Worm (Caenorhabditis elegans) whole organism, late embryonic: ENCODE data around the gene C08F8.3.

Experiments
- C08G9.2 ChIP-seq: sonication (generic microtip); optimal IDR thresholded peaks from 2 replicates; lab custom pipeline; 2016; ENCODE audit warnings: mild to moderate bottlenecking, missing genetic modification characterization, moderate library complexity, missing compliant biosample characterization
- K09A11.1 ChIP-seq: sonication (generic microtip); optimal IDR thresholded peaks from 2 replicates; lab custom pipeline; 2017; ENCODE audit warnings: antibody characterized with exemption, mild to moderate bottlenecking, missing genetic modification characterization, missing compliant biosample characterization; ENCODE audit not compliant: insufficient read depth
- T23F11.4 ChIP-seq: fragments of 200-800 bp; sonication (Bioruptor generic); optimal IDR thresholded peaks from 2 replicates; lab custom pipeline; 2018; ENCODE audit warnings: mild to moderate bottlenecking, missing genetic modification characterization, missing compliant biosample characterization
- Y22D7AL.16 ChIP-seq: sonication (generic microtip); optimal IDR thresholded peaks from 2 replicates; lab custom pipeline; 2016; ENCODE audit warnings: missing genetic modification characterization, missing compliant biosample characterization
- ahr-1 ChIP-seq: sonication (generic microtip); optimal IDR thresholded peaks from 2 replicates; lab custom pipeline; 2016; ENCODE audit warnings: missing genetic modification characterization, missing compliant biosample characterization
- ama-1 ChIP-seq: fragments of 150-350 bp; optimal IDR thresholded peaks from 2 replicates; lab custom pipeline; 2014
- ceh-18 ChIP-seq: sonication (generic microtip); optimal IDR thresholded peaks from 2 replicates; lab custom pipeline; 2016; ENCODE audit warnings: missing genetic modification characterization, missing compliant biosample characterization
- ceh-2 ChIP-seq: sonication (generic microtip); optimal IDR thresholded peaks from 2 replicates; lab custom pipeline; 2016; ENCODE audit warnings: missing genotype, missing genetic modification characterization, missing compliant biosample characterization
- ceh-22 ChIP-seq: sonication (generic microtip); optimal IDR thresholded peaks from 2 replicates; lab custom pipeline; 2017; ENCODE audit warnings: missing biosample characterization, missing genetic modification characterization
- ceh-24 ChIP-seq: sonication (generic microtip); optimal IDR thresholded peaks from 2 replicates; lab custom pipeline; 2016; ENCODE audit warnings: mild to moderate bottlenecking, missing genetic modification characterization, missing compliant biosample characterization
- ceh-30 ChIP-seq: fragments of 150-350 bp; optimal IDR thresholded peaks from 2 replicates; lab custom pipeline; 2014; ENCODE audit warnings: missing biosample characterization, missing genetic modification characterization
- ceh-31 ChIP-seq: sonication (generic microtip); optimal IDR thresholded peaks from 2 replicates; lab custom pipeline; 2016; ENCODE audit warnings: missing genetic modification characterization, missing compliant biosample characterization
- ceh-34 ChIP-seq: sonication (generic microtip); optimal IDR thresholded peaks from 2 replicates; lab custom pipeline; 2016; ENCODE audit warnings: mild to moderate bottlenecking, missing genetic modification characterization, missing compliant biosample characterization
- ceh-9 ChIP-seq: sonication (generic microtip); optimal IDR thresholded peaks from 2 replicates; lab custom pipeline; 2016; ENCODE audit warnings: mild to moderate bottlenecking, missing genetic modification characterization, inconsistent platforms, missing compliant biosample characterization
- che-1 ChIP-seq: sonication (generic microtip); optimal IDR thresholded peaks from 2 replicates; lab custom pipeline; 2016; ENCODE audit warnings: mild to moderate bottlenecking, missing genetic modification characterization, missing compliant biosample characterization
- dve-1 ChIP-seq: sonication (generic microtip); optimal IDR thresholded peaks from 2 replicates; lab custom pipeline; 2017; ENCODE audit warnings: antibody characterized with exemption, mild to moderate bottlenecking, missing genetic modification characterization, missing compliant biosample characterization
- elt-2 ChIP-seq: sonication (generic microtip); optimal IDR thresholded peaks from 2 replicates; lab custom pipeline; 2016; ENCODE audit warnings: missing genetic modification reagents, missing genetic modification characterization, missing compliant biosample characterization
- eyg-1 ChIP-seq: sonication (generic microtip); optimal IDR thresholded peaks from 2 replicates; lab custom pipeline; 2016; ENCODE audit warnings: missing genotype, missing genetic modification characterization, missing compliant biosample characterization
- fax-1 ChIP-seq: sonication (generic microtip); optimal IDR thresholded peaks from 2 replicates; lab custom pipeline; 2016; ENCODE audit warnings: missing genotype, missing genetic modification characterization, missing compliant biosample characterization
- fkh-10 ChIP-seq: fragments of 150-350 bp; optimal IDR thresholded peaks from 2 replicates; lab custom pipeline; 2014; ENCODE audit warnings: missing biosample characterization, missing genetic modification reagents, missing genetic modification characterization
- gmeb-2 ChIP-seq: sonication (generic microtip); optimal IDR thresholded peaks from 2 replicates; lab custom pipeline; 2016; ENCODE audit warnings: missing genetic modification characterization, inconsistent platforms, missing compliant biosample characterization
- hlh-13 ChIP-seq: fragments of 200-800 bp; sonication (Bioruptor generic); optimal IDR thresholded peaks from 2 replicates; lab custom pipeline; 2018; ENCODE audit warnings: mild to moderate bottlenecking, missing genetic modification characterization, missing compliant biosample characterization
- hlh-30 ChIP-seq: sonication (generic microtip); optimal IDR thresholded peaks from 2 replicates; lab custom pipeline; 2017; ENCODE audit warnings: antibody characterized with exemption, missing genetic modification characterization, missing compliant biosample characterization; ENCODE audit not compliant: insufficient read depth
- hlh-6 ChIP-seq: sonication (generic microtip); optimal IDR thresholded peaks from 2 replicates; lab custom pipeline; 2016; ENCODE audit warnings: missing genotype, missing genetic modification characterization, missing compliant biosample characterization
- nfya-1 ChIP-seq: sonication (generic microtip); optimal IDR thresholded peaks from 2 replicates; lab custom pipeline; 2017; ENCODE audit warnings: missing genetic modification characterization, mild to moderate bottlenecking, missing compliant biosample characterization, antibody characterized with exemption, moderate library complexity
- nhr-11 ChIP-seq: fragments of 150-350 bp; optimal IDR thresholded peaks from 2 replicates; lab custom pipeline; 2014; ENCODE audit warnings: missing biosample characterization, missing genetic modification characterization
- nhr-232 ChIP-seq: sonication (generic microtip); optimal IDR thresholded peaks from 2 replicates; lab custom pipeline; 2016; ENCODE audit warnings: missing genetic modification characterization, missing compliant biosample characterization
- npax-4 ChIP-seq: sonication (generic microtip); optimal IDR thresholded peaks from 2 replicates; lab custom pipeline; 2016; ENCODE audit warnings: missing genetic modification characterization, missing compliant biosample characterization
- odd-2 ChIP-seq: sonication (generic microtip); optimal IDR thresholded peaks from 2 replicates; lab custom pipeline; 2017; ENCODE audit warnings: antibody characterized with exemption, mild to moderate bottlenecking, missing genetic modification characterization, missing compliant biosample characterization
- pha-2 ChIP-seq: sonication (generic microtip); optimal IDR thresholded peaks from 2 replicates; lab custom pipeline; 2017; ENCODE audit warnings: mild to moderate bottlenecking, missing genetic modification characterization, missing compliant biosample characterization
- pha-4 ChIP-seq: fragments of 150-350 bp; optimal IDR thresholded peaks from 2 replicates; lab custom pipeline; 2018; ENCODE audit warnings: missing biosample characterization, missing genetic modification reagents, missing genetic modification characterization
- pros-1 ChIP-seq: fragments of 150-350 bp; optimal IDR thresholded peaks from 2 replicates; lab custom pipeline; 2014; ENCODE audit warnings: missing biosample characterization, missing genetic modification reagents, missing genetic modification characterization
- sox-2 ChIP-seq: fragments of 200-800 bp; sonication (Bioruptor generic); IDR thresholded peaks from 2 replicates; pipeline ENCODE4 v1.3.6; 2022; ENCODE audit warnings: missing genetic modification reagents, missing genetic modification characterization, missing compliant biosample characterization
- sox-4 ChIP-seq: sonication (generic microtip); optimal IDR thresholded peaks from 2 replicates; lab custom pipeline; 2017; ENCODE audit warnings: mild to moderate bottlenecking, missing genetic modification characterization, inconsistent platforms, missing compliant biosample characterization
- tbx-7 ChIP-seq: sonication (generic microtip); optimal IDR thresholded peaks from 2 replicates; lab custom pipeline; 2016; ENCODE audit warnings: missing genotype, missing genetic modification characterization, missing compliant biosample characterization
- unc-3 ChIP-seq, 2 experiments: fragments of 200-800 bp in 1 of 2; sonication (Bioruptor generic) in 1 of 2; sonication (generic microtip) in 1 of 2; conservative IDR thresholded peaks in 1 of 2; optimal IDR thresholded peaks in 1 of 2; 2 replicates each; pipeline versions ENCODE4 v1.3.6 to Lab custom; 2016 to 2022; ENCODE audit warnings: missing compliant biosample characterization in 2 of 2, missing genetic modification characterization in 2 of 2, missing genetic modification reagents in 1 of 2
- unc-86 ChIP-seq: sonication (generic microtip); optimal IDR thresholded peaks from 2 replicates; lab custom pipeline; 2016; ENCODE audit warnings: missing genetic modification characterization, missing compliant biosample characterization
- zip-5 ChIP-seq: sonication (generic microtip); optimal IDR thresholded peaks from 2 replicates; lab custom pipeline; 2016; ENCODE audit warnings: missing genetic modification characterization, missing compliant biosample characterization
- ztf-16 ChIP-seq: sonication (generic microtip); optimal IDR thresholded peaks from 2 replicates; lab custom pipeline; 2017; ENCODE audit warnings: missing genetic modification characterization, missing compliant biosample characterization

C08F8.3 gene

DNA sequence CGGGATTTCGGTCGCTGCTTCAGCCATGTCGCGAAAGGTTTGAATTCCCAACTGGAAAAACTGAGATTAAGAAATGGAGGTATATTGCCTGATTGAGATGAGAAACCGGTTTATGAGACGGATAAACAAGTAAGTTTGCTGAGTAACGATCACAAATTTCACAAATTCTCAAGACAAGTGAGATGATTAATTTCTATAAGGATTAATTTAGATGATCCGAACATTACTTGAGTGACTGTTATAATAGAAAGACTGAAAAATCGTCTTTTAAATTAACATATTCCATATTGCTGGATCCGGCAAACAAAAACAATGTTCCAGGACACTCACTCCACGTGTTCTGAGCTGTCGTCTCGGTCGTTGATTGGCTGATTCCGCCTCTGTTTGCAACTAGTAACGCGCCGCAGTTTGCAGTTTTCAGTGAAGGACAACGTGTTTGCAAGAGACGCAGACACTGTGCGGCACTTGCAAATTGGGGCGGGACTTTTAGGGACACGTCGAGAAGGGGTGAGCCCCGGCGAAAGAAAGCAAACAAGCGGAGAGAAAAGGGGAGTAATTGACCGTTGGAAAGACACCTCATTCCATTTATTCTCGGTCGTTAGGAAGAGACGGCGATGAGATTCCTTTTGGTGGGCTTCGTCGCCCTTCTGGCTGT lies 35.9 kb upstream of the C08F8.3 start, which contains the start of the genes imp-2 and enpl-1 (continued):
- TF ChIP-seq tbx-7 (peak; percentile 58), K09A11.1 (tag; lab: Kevin White, UChicago) (peak; percentile 60), zip-5 (tag; lab: Kevin White, UChicago) (no peak), pha-4 (tag; lab: Kevin White, UChicago) (no peak), C08G9.2 (peak; percentile 49), unc-3 (GFP tag; conservative IDR thresholded peaks at IDR 0.05; lab: Robert Waterston, UW) (peak; percentile 12; the same call in 1 of the 2 replicates), unc-3 (tag; optimal IDR thresholded peaks at IDR 0.05; lab: Kevin White, UChicago) (peak; percentile 13), ceh-22 (tag; lab: Kevin White, UChicago) (peak; percentile 6), nfya-1 (tag; lab: Kevin White, UChicago) (peak; percentile 100), ceh-18 (tag; lab: Kevin White, UChicago) (peak; percentile 61), che-1 (tag; lab: Kevin White, UChicago) (no peak), fkh-10 (no peak), pha-2 (tag; lab: Kevin White, UChicago) (no peak), dve-1 (tag; lab: Kevin White, UChicago) (peak; percentile 51), sox-2 (GFP tag; lab: Robert Waterston, UW) (no peak), unc-86 (no peak), sox-4 (tag; lab: Kevin White, UChicago) (peak; percentile 25), fax-1 (tag; lab: Kevin White, UChicago) (no peak), npax-4 (tag; lab: Kevin White, UChicago) (no peak), ztf-16 (tag; lab: Kevin White, UChicago) (peak; percentile 50), gmeb-2 (tag; lab: Kevin White, UChicago) (no peak), ceh-30 (no peak), ahr-1 (no peak), nhr-232 (tag; lab: Kevin White, UChicago) (no peak), nhr-11 (tag; lab: Kevin White, UChicago) (no peak), Y22D7AL.16 (tag; lab: Kevin White, UChicago) (no peak), T23F11.4 (GFP tag; lab: Kevin White, UChicago) (no peak), ceh-24 (tag; lab: Kevin White, UChicago) (no peak), ama-1 (lab: Kevin White, UChicago) (no peak)

DNA sequence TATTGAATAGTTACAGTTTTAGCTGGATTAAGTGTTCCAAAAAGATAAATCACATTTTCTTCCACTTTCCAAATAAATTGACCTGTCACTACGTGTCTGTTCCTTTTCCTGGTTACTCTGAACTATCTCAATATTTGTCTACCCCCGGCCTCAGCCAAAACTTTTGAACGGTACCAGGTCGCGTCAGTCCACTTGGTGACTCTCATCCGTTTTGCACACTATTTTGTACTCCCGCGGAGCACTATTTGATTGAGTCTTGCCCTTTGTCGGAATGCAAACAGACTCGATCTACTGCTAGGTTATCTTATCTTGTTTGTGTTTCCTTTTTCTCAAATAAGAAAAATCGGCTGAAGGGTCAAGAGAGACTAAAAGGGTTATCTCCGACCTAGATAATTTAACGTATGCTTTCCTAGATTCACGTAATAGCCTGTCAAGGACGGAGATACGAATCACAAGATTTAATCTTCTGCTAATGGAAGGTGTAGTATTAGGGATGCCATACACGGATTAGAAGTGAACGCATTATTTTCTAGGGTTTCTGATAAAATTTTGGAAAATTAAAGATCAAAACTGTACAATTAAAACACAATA lies 34.8 kb upstream of the C08F8.3 start:
- no peak for TF ChIP-seq pha-2 (tag; lab: Kevin White, UChicago)
- TF ChIP-seq elt-2 (tag; lab: Kevin White, UChicago), result peak; percentile 15

DNA sequence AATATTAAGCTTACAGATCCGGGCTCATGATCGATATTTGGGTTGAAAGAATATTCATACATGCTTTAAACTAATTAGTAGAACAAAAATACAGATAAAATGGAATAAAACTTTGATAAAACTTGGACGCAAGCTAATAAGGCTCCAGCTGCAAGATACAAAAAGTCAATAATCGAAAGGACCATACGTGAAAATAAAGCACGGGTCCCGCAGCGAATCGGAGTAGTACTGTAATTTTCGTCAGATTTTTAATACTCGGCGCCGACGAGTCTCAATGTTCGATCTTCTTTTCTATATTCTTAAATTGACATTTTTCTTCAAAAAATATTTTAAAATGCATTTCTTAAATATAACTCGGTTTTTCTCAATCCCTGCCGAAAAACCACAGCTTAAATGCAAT lies 30.2 kb upstream of the C08F8.3 start, which contains the start of gene spo-11:
Gene spo-11 (minus strand): TSS at position 189 of the 400 bp plus-strand sequence.
- TF ChIP-seq K09A11.1 (tag; lab: Kevin White, UChicago), result no peak
- no peak for TF ChIP-seq ahr-1
- TF ChIP-seq sox-4 (tag; lab: Kevin White, UChicago), result no peak
- TF ChIP-seq unc-86, result no peak
- TF ChIP-seq ceh-30, result no peak
- TF ChIP-seq npax-4 (tag; lab: Kevin White, UChicago), result no peak
- no peak for TF ChIP-seq ceh-9 (tag; lab: Kevin White, UChicago)
- no peak for TF ChIP-seq zip-5 (tag; lab: Kevin White, UChicago)
- TF ChIP-seq hlh-13 (GFP tag; lab: Kevin White, UChicago), result no peak
- TF ChIP-seq ceh-2, result no peak
- TF ChIP-seq, all 69 proteins: peak for 0

DNA sequence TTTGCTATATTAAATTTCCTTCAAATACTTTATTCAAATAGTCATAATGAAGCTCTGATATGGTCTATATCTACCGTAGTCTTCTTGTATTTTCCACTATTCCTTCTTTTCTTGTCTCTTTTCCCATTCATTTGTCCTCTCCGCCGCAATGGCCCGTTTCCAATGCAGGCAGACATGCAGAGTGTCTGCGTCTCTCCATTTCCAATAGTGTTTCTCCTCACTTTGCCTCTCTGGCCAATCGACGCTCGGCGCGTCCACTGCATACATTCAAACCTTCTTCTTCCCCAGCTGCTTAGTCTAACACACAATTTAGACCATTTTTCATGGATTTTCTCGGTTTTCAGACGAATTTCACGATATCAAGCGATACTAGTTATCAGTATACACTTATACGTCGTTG lies 29.6 kb upstream of the C08F8.3 start:
- no peak for TF ChIP-seq nhr-232 (tag; lab: Kevin White, UChicago)
- TF ChIP-seq nfya-1 (tag; lab: Kevin White, UChicago), result peak; percentile 100
- TF ChIP-seq hlh-6 (tag; lab: Kevin White, UChicago), result no peak
- no peak for TF ChIP-seq eyg-1 (tag; lab: Kevin White, UChicago)
- no peak for TF ChIP-seq pha-4 (tag; lab: Kevin White, UChicago)
- no peak for TF ChIP-seq hlh-30 (tag; lab: Kevin White, UChicago)
- TF ChIP-seq odd-2 (tag; lab: Kevin White, UChicago), result no peak
- peak; percentile 17 for TF ChIP-seq ceh-34 (tag; lab: Kevin White, UChicago)
- no peak for TF ChIP-seq ahr-1
- TF ChIP-seq ceh-2, result peak; percentile 6
- TF ChIP-seq Y22D7AL.16 (tag; lab: Kevin White, UChicago), result no peak
- no peak; the same call in 1 of the 2 replicates for TF ChIP-seq sox-2 (GFP tag; lab: Robert Waterston, UW)
- TF ChIP-seq ceh-9 (tag; lab: Kevin White, UChicago), result no peak
- TF ChIP-seq pros-1, result peak; percentile 40
- peak; percentile 40 for TF ChIP-seq ceh-31 (tag; lab: Kevin White, UChicago)
